Worm (Caenorhabditis elegans) whole organism, L1 larva: ENCODE measurements around the gene srj-37.

Experiments
- C16A3.4 ChIP-seq: fragments of 150-350 bp; optimal IDR thresholded peaks from 2 replicates; lab custom pipeline; 2014; ENCODE audit warnings: missing biosample characterization, missing genetic modification characterization
- C34B4.2 ChIP-seq: sonication (generic microtip); optimal IDR thresholded peaks from 2 replicates; lab custom pipeline; 2017; ENCODE audit warnings: mild to moderate bottlenecking, missing genetic modification characterization, missing compliant biosample characterization
- F16B12.6 ChIP-seq: fragments of 150-350 bp; optimal IDR thresholded peaks from 2 replicates; lab custom pipeline; 2014; ENCODE audit warnings: missing biosample characterization, missing genetic modification characterization
- Y116A8C.19 ChIP-seq: sonication (generic microtip); optimal IDR thresholded peaks from 2 replicates; lab custom pipeline; 2016; ENCODE audit warnings: missing compliant biosample characterization, missing genetic modification characterization, borderline replicate concordance
- aha-1 ChIP-seq: fragments of 150-350 bp; optimal IDR thresholded peaks from 2 replicates; lab custom pipeline; 2014; ENCODE audit warnings: missing biosample characterization, missing genetic modification characterization
- alr-1 ChIP-seq: fragments of 200-800 bp; sonication (Bioruptor generic); optimal IDR thresholded peaks from 2 replicates; lab custom pipeline; 2018; ENCODE audit warnings: borderline replicate concordance, mild to moderate bottlenecking, missing genetic modification characterization, missing compliant biosample characterization
- ama-1 ChIP-seq: fragments of 150-350 bp; optimal IDR thresholded peaks from 2 replicates; lab custom pipeline; 2014
- blmp-1 ChIP-seq: fragments of 150-350 bp; optimal IDR thresholded peaks from 2 replicates; lab custom pipeline; 2014; ENCODE audit warnings: missing biosample characterization, missing genetic modification characterization
- ceh-63 ChIP-seq: fragments of 200-800 bp; sonication (Bioruptor generic); optimal IDR thresholded peaks from 2 replicates; lab custom pipeline; 2018; ENCODE audit warnings: mild to moderate bottlenecking, missing genetic modification characterization, missing compliant biosample characterization
- ceh-88 ChIP-seq: fragments of 200-800 bp; sonication (Bioruptor generic); IDR thresholded peaks from 2 replicates; pipeline ENCODE4 v1.3.6; 2022; ENCODE audit warnings: missing genetic modification characterization, missing compliant biosample characterization
- ces-1 ChIP-seq: fragments of 150-350 bp; optimal IDR thresholded peaks from 2 replicates; lab custom pipeline; 2014; ENCODE audit warnings: missing biosample characterization, missing genetic modification reagents, missing genetic modification characterization
- dpl-1 ChIP-seq, 3 experiments: fragments of 150-350 bp in 2 of 3; sonication (generic microtip) in 1 of 3; optimal IDR thresholded peaks; 2 replicates each; lab custom pipeline; 2014 to 2017; ENCODE audit warnings: missing biosample characterization in 3 of 3, missing genetic modification characterization in 3 of 3, missing genetic modification reagents in 3 of 3
- dsc-1 ChIP-seq: sonication (generic microtip); optimal IDR thresholded peaks from 2 replicates; lab custom pipeline; 2016; ENCODE audit warnings: mild to moderate bottlenecking, missing genetic modification characterization, missing compliant biosample characterization
- efl-1 ChIP-seq, 4 experiments: fragments of 150-350 bp; optimal IDR thresholded peaks in 3 of 4; peaks in 1 of 4; 1 replicate in 1 of 4; 2 replicates in 3 of 4; lab custom pipeline; 2014; ENCODE audit warnings: missing biosample characterization in 2 of 4, missing genetic modification characterization in 2 of 4, missing genetic modification reagents in 2 of 4
- efl-3 ChIP-seq: fragments of 200-800 bp; sonication (Bioruptor generic); optimal IDR thresholded peaks from 2 replicates; lab custom pipeline; 2018; ENCODE audit warnings: mild to moderate bottlenecking, missing genetic modification characterization, missing compliant biosample characterization
- egl-27 ChIP-seq, 2 experiments: fragments of 150-350 bp in 1 of 2; sonication (generic microtip); optimal IDR thresholded peaks; 3 replicates each; lab custom pipeline; 2017 to 2018; ENCODE audit warnings: missing biosample characterization in 2 of 2, missing genetic modification characterization in 2 of 2, missing genetic modification reagents in 2 of 2
- elt-3 ChIP-seq, 6 experiments: fragments of 150-350 bp in 1 of 6; sonication (generic microtip); optimal IDR thresholded peaks; 2 replicates each; lab custom pipeline; 2017 to 2018; ENCODE audit warnings: missing biosample characterization in 6 of 6, missing genetic modification characterization in 6 of 6, inconsistent platforms in 1 of 6
- fkh-10 ChIP-seq: sonication (generic microtip); optimal IDR thresholded peaks from 2 replicates; lab custom pipeline; 2017; ENCODE audit warnings: missing biosample characterization, missing genetic modification reagents, missing genetic modification characterization
- fkh-4 ChIP-seq: sonication (generic microtip); optimal IDR thresholded peaks from 2 replicates; lab custom pipeline; 2016; ENCODE audit warnings: missing compliant biosample characterization, missing genetic modification characterization, borderline replicate concordance
- fkh-8 ChIP-seq: sonication (generic microtip); optimal IDR thresholded peaks from 2 replicates; lab custom pipeline; 2016; ENCODE audit warnings: mild to moderate bottlenecking, missing genetic modification characterization, missing compliant biosample characterization
- grh-1 ChIP-seq: fragments of 200-800 bp; sonication (Bioruptor generic); IDR thresholded peaks from 2 replicates; pipeline ENCODE4 v1.3.6; 2022; ENCODE audit warnings: missing genetic modification reagents, missing genetic modification characterization, missing compliant biosample characterization
- hlh-17 ChIP-seq: fragments of 200-800 bp; sonication (Bioruptor generic); optimal IDR thresholded peaks from 2 replicates; lab custom pipeline; 2018; ENCODE audit warnings: missing genetic modification characterization, mild to moderate bottlenecking, missing compliant biosample characterization, moderate library complexity, borderline replicate concordance
- hpl-2 ChIP-seq: fragments of 150-350 bp; optimal IDR thresholded peaks from 2 replicates; lab custom pipeline; 2014; ENCODE audit warnings: missing biosample characterization, missing genetic modification reagents, missing genetic modification characterization
- irx-1 ChIP-seq: sonication (generic microtip); optimal IDR thresholded peaks from 2 replicates; lab custom pipeline; 2016; ENCODE audit warnings: missing genetic modification characterization, missing compliant biosample characterization
- jun-1 ChIP-seq: fragments of 150-350 bp; optimal IDR thresholded peaks from 2 replicates; lab custom pipeline; 2014; ENCODE audit warnings: missing biosample characterization, missing genetic modification reagents, missing genetic modification characterization
- lin-39 ChIP-seq: fragments of 150-350 bp; optimal IDR thresholded peaks from 2 replicates; lab custom pipeline; 2014; ENCODE audit warnings: missing biosample characterization, missing genetic modification reagents, missing genetic modification characterization
- lsy-2 ChIP-seq, 2 experiments: fragments of 150-350 bp; optimal IDR thresholded peaks; 2 replicates each; lab custom pipeline; 2014; ENCODE audit warnings: missing biosample characterization in 2 of 2, missing genetic modification characterization in 2 of 2
- mdl-1 ChIP-seq, 2 experiments: fragments of 150-350 bp; optimal IDR thresholded peaks; 2 replicates each; lab custom pipeline; 2014 to 2017; ENCODE audit warnings: missing biosample characterization in 2 of 2, missing genetic modification characterization in 2 of 2, inconsistent platforms in 1 of 2
- mep-1 ChIP-seq: fragments of 150-350 bp; optimal IDR thresholded peaks from 2 replicates; lab custom pipeline; 2014; ENCODE audit warnings: missing biosample characterization, missing genetic modification characterization
- nhr-19 ChIP-seq: fragments of 200-800 bp; sonication (Bioruptor generic); conservative IDR thresholded peaks from 2 replicates; pipeline ENCODE4 v1.3.6; 2022; ENCODE audit warnings: missing genetic modification characterization, missing compliant biosample characterization
- nhr-237 ChIP-seq: fragments of 150-350 bp; optimal IDR thresholded peaks from 2 replicates; lab custom pipeline; 2014; ENCODE audit warnings: missing biosample characterization, missing genetic modification characterization
- nhr-28 ChIP-seq: fragments of 150-350 bp; optimal IDR thresholded peaks from 2 replicates; lab custom pipeline; 2014; ENCODE audit warnings: missing biosample characterization, missing genetic modification characterization
- nhr-76 ChIP-seq: sonication (generic microtip); optimal IDR thresholded peaks from 2 replicates; lab custom pipeline; 2017; ENCODE audit warnings: missing biosample characterization, missing genetic modification characterization
- nhr-84 ChIP-seq: sonication (generic microtip); optimal IDR thresholded peaks from 2 replicates; lab custom pipeline; 2017; ENCODE audit warnings: missing biosample characterization, missing genetic modification characterization
- nhr-85 ChIP-seq: sonication (generic microtip); peaks from one replicate; lab custom pipeline; 2016; ENCODE audit warnings: missing genetic modification characterization, inconsistent platforms, missing compliant biosample characterization
- nhr-90 ChIP-seq: sonication (generic microtip); optimal IDR thresholded peaks from 2 replicates; lab custom pipeline; 2016; ENCODE audit warnings: mild to moderate bottlenecking, missing genetic modification characterization, missing compliant biosample characterization; ENCODE audit not compliant: poor library complexity
- pag-3 ChIP-seq: sonication (generic microtip); optimal IDR thresholded peaks from 2 replicates; lab custom pipeline; 2017; ENCODE audit warnings: missing genetic modification characterization, mild to moderate bottlenecking, missing compliant biosample characterization, antibody characterized with exemption, borderline replicate concordance; ENCODE audit not compliant: insufficient read depth
- pax-3 ChIP-seq: fragments of 200-800 bp; sonication (Bioruptor generic); optimal IDR thresholded peaks from 2 replicates; lab custom pipeline; 2018; ENCODE audit warnings: mild to moderate bottlenecking, missing genetic modification characterization, moderate library complexity, missing compliant biosample characterization
- rnt-1 ChIP-seq: sonication (generic microtip); optimal IDR thresholded peaks from 2 replicates; lab custom pipeline; 2016; ENCODE audit warnings: mild to moderate bottlenecking, missing genetic modification characterization, moderate library complexity, missing compliant biosample characterization
- snpc-4 ChIP-seq: fragments of 150-350 bp; optimal IDR thresholded peaks from 2 replicates; lab custom pipeline; 2014; ENCODE audit warnings: missing biosample characterization, missing genetic modification characterization
- snu-23 ChIP-seq: sonication (generic microtip); optimal IDR thresholded peaks from 2 replicates; lab custom pipeline; 2016; ENCODE audit warnings: missing genetic modification characterization, missing compliant biosample characterization
- sox-4 ChIP-seq: sonication (generic microtip); optimal IDR thresholded peaks from 2 replicates; lab custom pipeline; 2016; ENCODE audit warnings: missing genetic modification characterization, missing compliant biosample characterization
- sup-37 ChIP-seq: fragments of 200-800 bp; sonication (Bioruptor generic); optimal IDR thresholded peaks from 2 replicates; lab custom pipeline; 2018; ENCODE audit warnings: mild to moderate bottlenecking, missing genetic modification characterization, missing compliant biosample characterization
- tlp-1 ChIP-seq: fragments of 150-350 bp; optimal IDR thresholded peaks from 2 replicates; lab custom pipeline; 2014; ENCODE audit warnings: missing biosample characterization, missing genetic modification characterization
- unc-62 ChIP-seq: fragments of 150-350 bp; optimal IDR thresholded peaks from 2 replicates; lab custom pipeline; 2014; ENCODE audit warnings: missing biosample characterization, missing genetic modification reagents, missing genetic modification characterization
- unc-86 ChIP-seq: sonication (generic microtip); optimal IDR thresholded peaks from 2 replicates; lab custom pipeline; 2016; ENCODE audit warnings: missing genetic modification characterization, missing compliant biosample characterization
- unc-98 ChIP-seq: fragments of 200-800 bp; sonication (Bioruptor generic); IDR thresholded peaks from 2 replicates; pipeline ENCODE4 v1.3.6; 2022; ENCODE audit warnings: missing genetic modification characterization, missing compliant biosample characterization
- vab-15 ChIP-seq: sonication (generic microtip); optimal IDR thresholded peaks from 2 replicates; lab custom pipeline; 2017; ENCODE audit warnings: missing genotype, mild to moderate bottlenecking, missing genetic modification characterization, missing compliant biosample characterization
- xbp-1 ChIP-seq: sonication (generic microtip); optimal IDR thresholded peaks from 2 replicates; lab custom pipeline; 2016; ENCODE audit warnings: missing genetic modification characterization, missing compliant biosample characterization
- zag-1 ChIP-seq: fragments of 150-350 bp; optimal IDR thresholded peaks from 2 replicates; lab custom pipeline; 2014; ENCODE audit warnings: missing biosample characterization, missing genetic modification characterization
- zip-4 ChIP-seq: fragments of 200-800 bp; sonication (Bioruptor generic); optimal IDR thresholded peaks from 2 replicates; lab custom pipeline; 2018; ENCODE audit warnings: mild to moderate bottlenecking, missing genetic modification characterization, moderate library complexity, missing compliant biosample characterization
- ztf-4 ChIP-seq: fragments of 150-350 bp; optimal IDR thresholded peaks from 2 replicates; lab custom pipeline; 2014; ENCODE audit warnings: missing biosample characterization, missing genetic modification characterization

Gene srj-37

DNA sequence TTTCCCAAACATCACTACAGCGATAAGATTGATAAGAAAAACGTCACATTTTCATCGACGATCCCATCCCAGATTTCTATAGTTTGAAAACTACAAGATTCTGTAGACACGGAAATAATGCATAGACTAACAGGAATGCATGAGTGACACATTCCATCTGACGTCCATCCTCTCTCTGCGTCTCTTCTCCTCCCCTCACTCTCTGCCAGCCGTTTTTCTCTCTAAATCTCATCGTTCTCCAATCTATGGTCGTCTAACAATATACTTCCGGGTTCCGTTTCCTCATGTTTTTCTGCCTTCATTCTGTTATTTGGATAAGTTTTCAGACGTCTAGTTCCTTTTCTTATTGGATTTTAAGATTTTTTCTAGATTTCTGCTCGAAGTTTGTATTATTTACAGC, 19.4 kb upstream of the srj-37 start, which contains the start of gene F48G7.4 (continued):
- peak; percentile 95 for TF ChIP-seq nhr-85 (tag; lab: Kevin White, UChicago)
- TF ChIP-seq grh-1 (GFP tag; lab: Robert Waterston, UW), result peak; percentile 48; the same call in 1 of the 2 replicates
- peak in 1 of 2 experiments; percentile 11 for TF ChIP-seq mdl-1 (tag; optimal IDR thresholded peaks at IDR 0.05; lab: Kevin White, UChicago)
- TF ChIP-seq snu-23, result peak; percentile 86
- no peak for TF ChIP-seq tlp-1 (tag; lab: Kevin White, UChicago)
- TF ChIP-seq unc-86 (tag; lab: Kevin White, UChicago), result peak; percentile 90
- TF ChIP-seq rnt-1 (tag; lab: Kevin White, UChicago), result peak; percentile 67
- no peak for TF ChIP-seq hlh-17 (GFP tag; lab: Kevin White, UChicago)
- no peak for TF ChIP-seq ceh-88 (GFP tag; lab: Robert Waterston, UW)
- no peak for TF ChIP-seq Y116A8C.19 (tag; lab: Kevin White, UChicago)
- no peak for TF ChIP-seq efl-3 (GFP tag; lab: Kevin White, UChicago)
- peak; percentile 60 for TF ChIP-seq nhr-19 (GFP tag; lab: Robert Waterston, UW)
- peak; percentile 64 for TF ChIP-seq jun-1
- no peak for TF ChIP-seq fkh-4 (tag; lab: Kevin White, UChicago)
- no peak for TF ChIP-seq alr-1 (tag; lab: Kevin White, UChicago)
- no peak for TF ChIP-seq zip-4 (GFP tag; lab: Kevin White, UChicago)
- no peak for TF ChIP-seq C34B4.2 (tag; lab: Kevin White, UChicago)
- TF ChIP-seq nhr-28 (tag; lab: Kevin White, UChicago), result no peak
- TF ChIP-seq nhr-84 (tag; lab: Kevin White, UChicago), result no peak
- TF ChIP-seq lsy-2 (tag; optimal IDR thresholded peaks at IDR 0.05; lab: Kevin White, UChicago), result peak in 1 of 2 experiments; percentile 72
- peak; percentile 73 for TF ChIP-seq ztf-4 (tag; lab: Kevin White, UChicago)
- no peak for TF ChIP-seq ceh-63 (GFP tag; lab: Kevin White, UChicago)
- TF ChIP-seq irx-1 (tag; lab: Kevin White, UChicago), result peak; percentile 47
- TF ChIP-seq lin-39 (tag; lab: Kevin White, UChicago), result no peak
- peak in 1 of 2 experiments; percentile 45 for TF ChIP-seq egl-27 (tag; optimal IDR thresholded peaks at IDR 0.05; lab: Kevin White, UChicago)
- peak in 1 of 6 experiments; percentile 23 for TF ChIP-seq elt-3 (tag; optimal IDR thresholded peaks at IDR 0.05; lab: Kevin White, UChicago)
- TF ChIP-seq zag-1 (tag; lab: Kevin White, UChicago), result peak; percentile 26
- peak; percentile 73 to 75 for TF ChIP-seq efl-1 (optimal IDR thresholded peaks at IDR 0.05; lab: Kevin White, UChicago)
- peak in 1 of 2 experiments; percentile 47 for TF ChIP-seq efl-1 (GFP tag; optimal IDR thresholded peaks at IDR 0.05 in 1 of 2; lab: Kevin White, UChicago)
- no peak for TF ChIP-seq ama-1
- peak; percentile 60 for TF ChIP-seq dsc-1 (tag; lab: Kevin White, UChicago)
- no peak for TF ChIP-seq unc-62 (GFP tag; lab: Kevin White, UChicago)
- peak; percentile 13 for TF ChIP-seq sox-4 (tag; lab: Kevin White, UChicago)
- no peak for TF ChIP-seq ces-1
- no peak for TF ChIP-seq pag-3
- no peak for TF ChIP-seq vab-15 (tag; lab: Kevin White, UChicago)
- no peak for TF ChIP-seq blmp-1 (tag; lab: Kevin White, UChicago)
- TF ChIP-seq fkh-8, result peak; percentile 91
- TF ChIP-seq dpl-1 (GFP tag; optimal IDR thresholded peaks at IDR 0.05; lab: Kevin White, UChicago), result peak; percentile 22 to 44 (median 32)
- TF ChIP-seq mep-1 (tag; lab: Kevin White, UChicago), result peak; percentile 25
- no peak for TF ChIP-seq nhr-90 (tag; lab: Kevin White, UChicago)
- no peak for TF ChIP-seq hpl-2 (GFP tag; lab: Kevin White, UChicago)
- peak; percentile 5 for TF ChIP-seq F16B12.6 (tag; lab: Kevin White, UChicago)
- peak; percentile 64 for TF ChIP-seq xbp-1 (tag; lab: Kevin White, UChicago)
- no peak for TF ChIP-seq nhr-76 (tag; lab: Kevin White, UChicago)
- TF ChIP-seq aha-1, result no peak
- peak; percentile 68 for TF ChIP-seq nhr-237
- peak; percentile 38 for TF ChIP-seq fkh-10
- TF ChIP-seq C16A3.4 (tag; lab: Kevin White, UChicago), result no peak
- no peak for TF ChIP-seq unc-98 (GFP tag; lab: Robert Waterston, UW)
- TF ChIP-seq snpc-4 (tag; lab: Kevin White, UChicago), result peak; percentile 13
- TF ChIP-seq pax-3 (tag; lab: Kevin White, UChicago), result peak; percentile 3
- no peak for TF ChIP-seq sup-37
